Fruit fly (Drosophila melanogaster) whole organism, prepupa: ENCODE measurements around the gene CG33688.

Source experiments
- Blimp-1 ChIP-seq: fragments of 200-800 bp; sonication (Bioruptor generic); optimal IDR thresholded peaks from 3 replicates; lab custom pipeline; 2017; ENCODE audit warnings: missing biosample characterization, missing genetic modification characterization, mild to moderate bottlenecking, moderate library complexity, missing genetic modification reagents
- CG10631 ChIP-seq: fragments of 200-800 bp; sonication (Bioruptor generic); optimal IDR thresholded peaks from 2 replicates; lab custom pipeline; 2016; ENCODE audit warnings: missing biosample characterization, missing genetic modification characterization
- CG10669 ChIP-seq: fragments of 200-800 bp; sonication (Bioruptor generic); optimal IDR thresholded peaks from 3 replicates; lab custom pipeline; 2018; ENCODE audit warnings: missing biosample characterization, mild to moderate bottlenecking, missing genetic modification characterization, moderate library complexity
- CG11294 ChIP-seq: fragments of 200-800 bp; sonication (Bioruptor generic); IDR thresholded peaks from 2 replicates; pipeline ENCODE4 v1.3.6; 2022; ENCODE audit warnings: missing biosample characterization, missing genetic modification characterization
- CG15336 ChIP-seq: fragments of 200-800 bp; sonication (Bioruptor generic); IDR thresholded peaks from 2 replicates; pipeline ENCODE4 v1.3.6; 2022; ENCODE audit warnings: missing biosample characterization, missing genetic modification characterization
- CG16779 ChIP-seq: fragments of 200-800 bp; sonication (Bioruptor generic); optimal IDR thresholded peaks from 3 replicates; lab custom pipeline; 2017; ENCODE audit warnings: missing biosample characterization, mild to moderate bottlenecking, missing genetic modification characterization
- CG31627 ChIP-seq: fragments of 200-800 bp; sonication (Bioruptor generic); optimal IDR thresholded peaks from 3 replicates; lab custom pipeline; 2016; ENCODE audit warnings: missing biosample characterization, missing genetic modification characterization
- CG3919 ChIP-seq: fragments of 200-800 bp; sonication (Bioruptor generic); optimal IDR thresholded peaks from 3 replicates; lab custom pipeline; 2016; ENCODE audit warnings: missing biosample characterization, missing genetic modification characterization
- CG4318 ChIP-seq: fragments of 200-800 bp; sonication (Bioruptor generic); optimal IDR thresholded peaks from 3 replicates; lab custom pipeline; 2017; ENCODE audit warnings: missing biosample characterization, mild to moderate bottlenecking, missing genetic modification characterization
- CG6163 ChIP-seq: fragments of 200-800 bp; sonication (Bioruptor generic); IDR thresholded peaks from 3 replicates; pipeline ENCODE4 v1.3.6; 2022; ENCODE audit warnings: missing biosample characterization, missing genetic modification characterization
- CG6276 ChIP-seq: fragments of 200-800 bp; sonication (Bioruptor generic); optimal IDR thresholded peaks from 2 replicates; lab custom pipeline; 2017; ENCODE audit warnings: missing biosample characterization, mild to moderate bottlenecking, missing genetic modification characterization
- CG6808 ChIP-seq: fragments of 200-800 bp; sonication (Bioruptor generic); optimal IDR thresholded peaks from 3 replicates; lab custom pipeline; 2017; ENCODE audit warnings: missing biosample characterization, missing genetic modification characterization, mild to moderate bottlenecking, moderate library complexity, missing genetic modification reagents
- CG8119 ChIP-seq: fragments of 200-800 bp; sonication (Bioruptor generic); IDR thresholded peaks from 3 replicates; pipeline ENCODE4 v1.3.6; 2022; ENCODE audit warnings: missing biosample characterization, missing genetic modification characterization
- CG8319 ChIP-seq: fragments of 200-800 bp; sonication (Bioruptor generic); optimal IDR thresholded peaks from 3 replicates; lab custom pipeline; 2016; ENCODE audit warnings: missing biosample characterization, missing genetic modification characterization
- CG9139 ChIP-seq: fragments of 200-800 bp; sonication (Bioruptor generic); optimal IDR thresholded peaks from 3 replicates; lab custom pipeline; 2017; ENCODE audit warnings: missing biosample characterization, mild to moderate bottlenecking, missing genetic modification characterization
- Eip75B ChIP-seq: fragments of 200-800 bp; sonication (Bioruptor generic); optimal IDR thresholded peaks from 3 replicates; lab custom pipeline; 2016; ENCODE audit warnings: missing biosample characterization, missing genetic modification characterization
- Eip78C ChIP-seq: fragments of 200-800 bp; sonication (Bioruptor generic); peaks from one replicate; lab custom pipeline; 2016; ENCODE audit warnings: missing biosample characterization, missing genetic modification characterization
- Eip93F ChIP-seq: fragments of 200-800 bp; sonication (Bioruptor generic); optimal IDR thresholded peaks from 2 replicates; lab custom pipeline; 2016; ENCODE audit warnings: missing biosample characterization, mild to moderate bottlenecking, missing genetic modification characterization
- Ets21C ChIP-seq: fragments of 200-800 bp; sonication (Bioruptor generic); optimal IDR thresholded peaks from 3 replicates; lab custom pipeline; 2016; ENCODE audit warnings: missing biosample characterization, missing genetic modification characterization
- Hr38 ChIP-seq: sonication (Bioruptor generic); optimal IDR thresholded peaks from 2 replicates; lab custom pipeline; 2016; ENCODE audit warnings: missing biosample characterization, missing genetic modification characterization
- Hr39 ChIP-seq: fragments of 200-800 bp; sonication (Bioruptor generic); optimal IDR thresholded peaks from 2 replicates; lab custom pipeline; 2016; ENCODE audit warnings: missing biosample characterization, missing genetic modification characterization
- Lpt ChIP-seq: fragments of 200-800 bp; sonication (Bioruptor generic); optimal IDR thresholded peaks from 3 replicates; lab custom pipeline; 2016; ENCODE audit warnings: missing biosample characterization, missing genetic modification characterization
- OdsH ChIP-seq: fragments of 200-800 bp; sonication (Bioruptor generic); optimal IDR thresholded peaks from 3 replicates; lab custom pipeline; 2016; ENCODE audit warnings: missing biosample characterization, missing genetic modification characterization
- Sox102F ChIP-seq: fragments of 200-800 bp; sonication (Bioruptor generic); optimal IDR thresholded peaks from 2 replicates; lab custom pipeline; 2016; ENCODE audit warnings: missing biosample characterization, mild to moderate bottlenecking, missing genetic modification characterization
- Sox14 ChIP-seq: fragments of 200-800 bp; sonication (Bioruptor generic); optimal IDR thresholded peaks from 3 replicates; lab custom pipeline; 2016; ENCODE audit warnings: missing biosample characterization, missing genetic modification characterization
- Sox15 ChIP-seq: fragments of 200-800 bp; sonication (Bioruptor generic); optimal IDR thresholded peaks from 3 replicates; lab custom pipeline; 2016; ENCODE audit warnings: missing biosample characterization, missing genetic modification characterization
- achi ChIP-seq: fragments of 200-800 bp; sonication (Bioruptor generic); optimal IDR thresholded peaks from 3 replicates; lab custom pipeline; 2016; ENCODE audit warnings: missing biosample characterization, missing genetic modification characterization
- acj6 ChIP-seq: fragments of 200-800 bp; sonication (Bioruptor generic); optimal IDR thresholded peaks from 3 replicates; lab custom pipeline; 2016; ENCODE audit warnings: missing biosample characterization, missing genetic modification characterization
- dac ChIP-seq: fragments of 200-800 bp; sonication (Bioruptor generic); optimal IDR thresholded peaks from 2 replicates; lab custom pipeline; 2017; ENCODE audit warnings: missing biosample characterization, mild to moderate bottlenecking, missing genetic modification characterization
- dsx ChIP-seq: fragments of 200-800 bp; optimal IDR thresholded peaks from 3 replicates; lab custom pipeline; 2019; ENCODE audit warnings: missing biosample characterization, mild to moderate bottlenecking, missing genetic modification characterization, moderate library complexity; ENCODE audit not compliant: poor library complexity, severe bottlenecking
- eg ChIP-seq: fragments of 200-800 bp; sonication (Bioruptor generic); IDR thresholded peaks from 3 replicates; pipeline ENCODE4 v1.3.6; 2022; ENCODE audit warnings: missing biosample characterization, missing genetic modification characterization
- esn ChIP-seq: fragments of 200-800 bp; sonication (Bioruptor generic); optimal IDR thresholded peaks from 2 replicates; lab custom pipeline; 2016; ENCODE audit warnings: missing biosample characterization, mild to moderate bottlenecking, missing genetic modification characterization, moderate library complexity
- fd59A ChIP-seq: fragments of 200-800 bp; sonication (Bioruptor generic); optimal IDR thresholded peaks from 2 replicates; lab custom pipeline; 2017; ENCODE audit warnings: missing biosample characterization, mild to moderate bottlenecking, missing genetic modification characterization, missing genetic modification reagents
- fd85E ChIP-seq: fragments of 200-800 bp; sonication (Bioruptor generic); optimal IDR thresholded peaks from 3 replicates; lab custom pipeline; 2016; ENCODE audit warnings: missing biosample characterization, missing genetic modification characterization
- fkh ChIP-seq: fragments of 200-800 bp; sonication (Bioruptor generic); optimal IDR thresholded peaks from 3 replicates; lab custom pipeline; 2017; ENCODE audit warnings: missing biosample characterization, mild to moderate bottlenecking, missing genetic modification characterization, moderate library complexity
- lz ChIP-seq: fragments of 200-800 bp; sonication (Bioruptor generic); optimal IDR thresholded peaks from 3 replicates; lab custom pipeline; 2016; ENCODE audit warnings: missing biosample characterization, missing genetic modification characterization
- net ChIP-seq: fragments of 200-800 bp; sonication (Bioruptor generic); optimal IDR thresholded peaks from 3 replicates; lab custom pipeline; 2016; ENCODE audit warnings: missing biosample characterization, missing genetic modification characterization
- pdm3 ChIP-seq: fragments of 200-800 bp; sonication (Bioruptor generic); optimal IDR thresholded peaks from 3 replicates; lab custom pipeline; 2016; ENCODE audit warnings: missing biosample characterization, missing genetic modification characterization
- salr ChIP-seq, 2 experiments: fragments of 200-800 bp; sonication (Bioruptor generic); optimal IDR thresholded peaks; 3 replicates each; lab custom pipeline; 2016 to 2018; ENCODE audit warnings: missing biosample characterization in 2 of 2, missing genetic modification characterization in 2 of 2, mild to moderate bottlenecking in 1 of 2
- spab ChIP-seq: fragments of 200-800 bp; sonication (Bioruptor generic); optimal IDR thresholded peaks from 2 replicates; lab custom pipeline; 2017; ENCODE audit warnings: missing biosample characterization, mild to moderate bottlenecking, missing genetic modification characterization, missing genetic modification reagents
- svp ChIP-seq: fragments of 200-800 bp; sonication (Bioruptor generic); peaks from one replicate; lab custom pipeline; 2016; ENCODE audit warnings: missing biosample characterization, missing genetic modification characterization
- topi ChIP-seq: fragments of 200-800 bp; sonication (Bioruptor generic); optimal IDR thresholded peaks from 3 replicates; lab custom pipeline; 2016; ENCODE audit warnings: missing biosample characterization, missing genetic modification characterization
- vri ChIP-seq: fragments of 200-800 bp; sonication (Bioruptor generic); optimal IDR thresholded peaks from 3 replicates; lab custom pipeline; 2016; ENCODE audit warnings: missing biosample characterization, mild to moderate bottlenecking, missing genetic modification characterization

CG33688 gene

DNA sequence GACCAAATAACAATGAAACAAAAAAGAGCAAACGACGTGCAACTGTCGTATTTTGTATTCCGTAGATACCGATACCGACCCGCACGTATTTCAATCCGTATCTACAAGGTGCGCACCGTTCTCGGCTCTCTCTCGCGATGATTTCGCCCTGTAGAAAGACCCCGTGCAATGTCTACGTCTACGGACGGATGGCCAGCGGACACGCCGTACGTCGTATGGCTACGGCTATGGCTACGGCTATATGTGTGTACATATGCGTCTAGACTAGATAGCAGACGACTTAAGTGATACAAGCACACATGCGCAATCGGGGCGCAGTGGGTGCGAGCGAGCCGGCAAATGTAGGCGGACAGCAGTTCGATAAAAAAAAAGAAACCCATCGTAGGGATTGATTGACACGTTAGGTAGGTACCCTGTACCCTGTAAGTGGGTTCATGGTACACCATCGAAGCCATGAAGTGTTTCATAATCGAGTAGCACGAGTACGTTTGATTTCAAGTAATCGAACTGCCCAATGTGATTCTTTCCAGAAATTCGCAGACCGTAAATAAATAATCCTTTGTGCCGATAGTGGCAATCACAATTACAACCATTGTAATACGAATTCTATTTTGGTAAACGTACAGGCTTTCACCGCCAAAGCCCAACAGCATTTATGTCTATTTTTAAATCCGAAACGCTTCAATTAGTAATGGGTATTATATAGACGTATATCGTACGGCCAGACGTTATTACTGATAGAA lies 49.4 kb upstream of the CG33688 start (continued):
- TF ChIP-seq CG4318 (GFP tag; lab: Kevin White, UChicago): peak; percentile 1
- no peak for TF ChIP-seq fd85E
- peak; percentile 32 for TF ChIP-seq net
- peak; percentile 24 for TF ChIP-seq CG10631 (GFP tag; lab: Kevin White, UChicago)
- TF ChIP-seq Ets21C (GFP tag; lab: Kevin White, UChicago): peak; percentile 14
- TF ChIP-seq svp (GFP tag; lab: Kevin White, UChicago): peak; percentile 80
- TF ChIP-seq salr (GFP tag; optimal IDR thresholded peaks at IDR 0.05; lab: Kevin White, UChicago): peak in 1 of 2 experiments; percentile 16

- TF ChIP-seq Hr38 (GFP tag; lab: Kevin White, UChicago): no peak
- peak; percentile 59 for TF ChIP-seq fkh (GFP tag; lab: Kevin White, UChicago)
- TF ChIP-seq CG6163 (GFP tag; lab: Robert Waterston, UW): 0 out of 3 replicates have a peak, but pooled peaks have one; percentile 33
- no peak for TF ChIP-seq Sox102F (GFP tag; lab: Kevin White, UChicago)
- TF ChIP-seq CG3919 (GFP tag; lab: Kevin White, UChicago): no peak
- TF ChIP-seq Eip78C (GFP tag; lab: Kevin White, UChicago): peak; percentile 15
- no peak for TF ChIP-seq CG16779 (tag; lab: Kevin White, UChicago)
- peak; percentile 57 for TF ChIP-seq vri
- TF ChIP-seq CG11294 (GFP tag; lab: Robert Waterston, UW): 0 out of 2 replicates have a peak, but pooled peaks have one; percentile 5
Observed at dm6 chr3L:16150161-16150538, 48.9 kb upstream of the CG33688 start.

DNA sequence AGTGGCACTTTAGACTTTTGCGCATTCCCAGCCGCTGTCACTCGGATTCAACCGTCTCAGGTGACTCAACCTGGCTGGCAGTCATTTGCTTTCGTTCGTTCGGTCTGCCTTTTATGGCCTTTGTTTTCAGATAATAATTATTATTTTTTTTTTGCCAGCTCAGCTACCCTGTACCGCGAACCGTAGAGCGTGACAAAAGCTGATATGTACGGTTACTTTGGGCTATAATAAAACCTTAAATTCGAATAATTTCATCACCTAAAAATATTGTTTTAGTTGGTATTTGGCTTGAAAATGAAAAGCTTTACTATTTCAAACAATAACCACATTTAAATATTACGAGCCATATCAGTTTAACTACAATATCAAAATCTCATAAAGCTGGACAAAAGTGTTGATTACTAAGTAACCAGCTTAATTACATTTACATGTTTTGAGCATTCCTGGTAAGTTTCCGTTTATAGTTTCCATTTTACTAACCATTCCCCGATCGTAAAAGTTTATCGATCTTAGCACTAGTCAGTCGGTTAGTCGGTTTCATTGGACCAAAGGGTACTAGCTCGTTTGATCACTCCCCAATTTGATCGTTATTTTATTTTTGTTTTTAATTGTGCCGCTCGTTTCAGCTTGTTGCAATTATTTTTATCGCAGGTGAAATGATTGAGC lies 48.0 kb upstream of the CG33688 start:
- TF ChIP-seq spab: no peak
- peak; percentile 6 for TF ChIP-seq vri
- TF ChIP-seq Eip75B: no peak
- peak; percentile 43 for TF ChIP-seq Sox14 (GFP tag; lab: Kevin White, UChicago)
- TF ChIP-seq CG10669 (GFP tag; lab: Kevin White, UChicago): no peak
- no peak for TF ChIP-seq lz (GFP tag; lab: Kevin White, UChicago)
- TF ChIP-seq CG8119 (GFP tag; lab: Robert Waterston, UW): no peak
- no peak for TF ChIP-seq fd59A
- TF ChIP-seq CG6276 (GFP tag; lab: Kevin White, UChicago): no peak
- TF ChIP-seq Sox102F (GFP tag; lab: Kevin White, UChicago): peak; percentile 15
- TF ChIP-seq achi (GFP tag; lab: Kevin White, UChicago): no peak
- no peak for TF ChIP-seq CG10631 (GFP tag; lab: Kevin White, UChicago)
- peak; percentile 8 for TF ChIP-seq topi (GFP tag; lab: Kevin White, UChicago)
- no peak for TF ChIP-seq CG8319 (GFP tag; lab: Kevin White, UChicago)
- TF ChIP-seq salr (GFP tag; optimal IDR thresholded peaks at IDR 0.05; lab: Kevin White, UChicago): no peak
- no peak for TF ChIP-seq CG31627 (GFP tag; lab: Kevin White, UChicago)
- TF ChIP-seq Eip78C (GFP tag; lab: Kevin White, UChicago): peak; percentile 72
- no peak for TF ChIP-seq CG11294 (GFP tag; lab: Robert Waterston, UW)
- TF ChIP-seq fd85E: no peak
- TF ChIP-seq Ets21C (GFP tag; lab: Kevin White, UChicago): no peak
- TF ChIP-seq CG9139 (GFP tag; lab: Kevin White, UChicago): no peak
- no peak for TF ChIP-seq Blimp-1 (GFP tag; lab: Kevin White, UChicago)
- TF ChIP-seq svp (GFP tag; lab: Kevin White, UChicago): peak; percentile 71
- no peak for TF ChIP-seq CG6808 (GFP tag; lab: Kevin White, UChicago)
- TF ChIP-seq CG4318 (GFP tag; lab: Kevin White, UChicago): no peak
- no peak for TF ChIP-seq CG16779 (tag; lab: Kevin White, UChicago)
- TF ChIP-seq Hr39 (GFP tag; lab: Kevin White, UChicago): no peak
- TF ChIP-seq esn: peak; percentile 18
- TF ChIP-seq pdm3 (GFP tag; lab: Kevin White, UChicago): no peak
- TF ChIP-seq dsx (GFP tag; lab: Kevin White, UChicago): no peak
- peak; percentile 20 for TF ChIP-seq Eip93F (GFP tag; lab: Kevin White, UChicago)
- TF ChIP-seq Sox15 (GFP tag; lab: Kevin White, UChicago): no peak
- no peak for TF ChIP-seq Lpt (GFP tag; lab: Kevin White, UChicago)
- TF ChIP-seq CG3919 (GFP tag; lab: Kevin White, UChicago): no peak
- TF ChIP-seq OdsH (GFP tag; lab: Kevin White, UChicago): no peak
- TF ChIP-seq dac (GFP tag; lab: Kevin White, UChicago): no peak
- no peak for TF ChIP-seq CG15336
- no peak for TF ChIP-seq Hr38 (GFP tag; lab: Kevin White, UChicago)
- TF ChIP-seq net: no peak
- TF ChIP-seq CG6163 (GFP tag; lab: Robert Waterston, UW): no peak
- no peak for TF ChIP-seq fkh (GFP tag; lab: Kevin White, UChicago)
- TF ChIP-seq acj6: no peak
- TF ChIP-seq eg (GFP tag; lab: Robert Waterston, UW): no peak
